Worm (Caenorhabditis elegans): Measurements from ENCODE around the gene T05C12.9.

T05C12.9 gene

ce11 chrII:8170374-8170773 is 22.7 kb downstream of the T05C12.9 start, which contains the start of gene T05C12.11:
Gene T05C12.11 (minus strand): TSS chrII:8170474.
- TF ChIP-seq athp-1 (tag; optimal IDR thresholded peaks at IDR 0.05): no peak
- TF ChIP-seq lsl-1 (GFP tag; optimal IDR thresholded peaks at IDR 0.05): no peak
- TF ChIP-seq F39B2.1 (GFP tag; IDR thresholded peaks at IDR 0.05): no peak
- no peak for TF ChIP-seq rpc-1 (optimal IDR thresholded peaks at IDR 0.05)
- TF ChIP-seq rpc-1 (tag; optimal IDR thresholded peaks at IDR 0.05): no peak
- no peak for TF ChIP-seq nhr-120 (GFP tag; IDR thresholded peaks at IDR 0.05)
- TF ChIP-seq mxl-1 (tag; optimal IDR thresholded peaks at IDR 0.05): no peak
- TF ChIP-seq B0336.3 (GFP tag; IDR thresholded peaks at IDR 0.05): no peak
- no peak for TF ChIP-seq tbp1 (GFP tag; optimal IDR thresholded peaks at IDR 0.05)
- TF ChIP-seq nfya-2 (GFP tag; IDR thresholded peaks at IDR 0.05): no peak
- TF ChIP-seq tlf-1 (GFP tag; optimal IDR thresholded peaks at IDR 0.05): no peak
- no peak for TF ChIP-seq mcd-1 (GFP tag; IDR thresholded peaks at IDR 0.05)
- no peak for TF ChIP-seq let-526 (GFP tag; IDR thresholded peaks at IDR 0.05)
- no peak for TF ChIP-seq akir-1 (GFP tag; optimal IDR thresholded peaks at IDR 0.05)
- no peak for TF ChIP-seq rcor-1 (GFP tag; IDR thresholded peaks at IDR 0.05)
- no peak for TF ChIP-seq ceh-100 (GFP tag; IDR thresholded peaks at IDR 0.05)
- no peak for TF ChIP-seq F10E7.11 (tag; optimal IDR thresholded peaks at IDR 0.05)
- no peak for TF ChIP-seq nhr-27 (tag; optimal IDR thresholded peaks at IDR 0.05)

- no peak for TF ChIP-seq snpc-3.4 (tag; optimal IDR thresholded peaks at IDR 0.05)
- TF ChIP-seq repo-1 (tag; optimal IDR thresholded peaks at IDR 0.05): no peak
- TF ChIP-seq ceh-91 (GFP tag; IDR thresholded peaks at IDR 0.05): no peak
- TF ChIP-seq F57C9.4 (tag; optimal IDR thresholded peaks at IDR 0.05): no peak
- no peak for TF ChIP-seq zfh-2 (GFP tag; conservative IDR thresholded peaks at IDR 0.05)
- TF ChIP-seq atf-7 (tag; optimal IDR thresholded peaks at IDR 0.05): no peak
- no peak for TF ChIP-seq hmg-1.2 (GFP tag; IDR thresholded peaks at IDR 0.05)
- TF ChIP-seq bed-1 (GFP tag; IDR thresholded peaks at IDR 0.05): no peak
- TF ChIP-seq lsl-1 (GFP tag; optimal IDR thresholded peaks at IDR 0.05): no peak
- no peak for TF ChIP-seq ama-1 (optimal IDR thresholded peaks at IDR 0.05)
- no peak for TF ChIP-seq ama-1 (GFP tag; optimal IDR thresholded peaks at IDR 0.05)
- TF ChIP-seq egl-18 (GFP tag; IDR thresholded peaks at IDR 0.05): no peak
- TF ChIP-seq madf-6 (GFP tag; IDR thresholded peaks at IDR 0.05): no peak
- TF ChIP-seq madf-3 (GFP tag; IDR thresholded peaks at IDR 0.05): no peak
- TF ChIP-seq F23B12.7 (tag; optimal IDR thresholded peaks at IDR 0.05; ENCODE audit: insufficient read depth): no peak
- no peak for TF ChIP-seq F39B2.1 (GFP tag; IDR thresholded peaks at IDR 0.05)
- TF ChIP-seq unc-62 (GFP tag; optimal IDR thresholded peaks at IDR 0.05): no peak
- TF ChIP-seq mxl-1 (tag; optimal IDR thresholded peaks at IDR 0.05): no peak
- no peak for TF ChIP-seq pha-4 (tag; optimal IDR thresholded peaks at IDR 0.05)
Measured at ce11 chrII:8169283-8169682, 23.7 kb downstream of the T05C12.9 start, which contains the start of gene T05C12.15. Gene T05C12.15 (plus strand): TSS chrII:8169583.

DNA sequence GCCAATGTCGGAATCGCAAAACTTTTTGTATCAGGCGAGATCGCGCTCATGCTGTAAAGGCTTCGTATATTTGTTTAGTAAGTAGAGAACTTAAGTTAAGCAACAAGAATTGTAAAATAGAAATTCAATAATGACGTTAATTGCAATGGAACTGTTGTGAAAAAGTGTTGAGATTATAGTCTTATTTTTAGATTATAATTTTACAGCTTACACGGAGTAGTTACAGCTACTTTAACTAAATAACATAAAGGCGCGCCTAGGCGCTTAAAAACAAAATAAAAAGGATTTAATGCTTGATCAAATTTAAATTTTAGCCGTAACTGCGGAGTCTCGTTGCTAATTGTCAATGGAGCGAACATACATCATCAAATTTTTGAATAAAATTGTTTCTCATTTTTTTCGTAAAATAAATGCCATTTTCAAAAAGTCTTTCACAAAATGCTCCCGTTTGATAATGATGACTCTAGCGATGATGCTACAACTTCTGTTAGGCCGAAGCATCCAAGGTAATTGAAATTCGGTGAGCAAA is 30.8 kb downstream of the T05C12.9 start, which contains the start of the genes emb-27 and rrf-3:
TSS of gene emb-27 (minus strand) at position 51 of the 529 bp plus-strand sequence.
TSS of gene rrf-3 (plus strand) at position 346 of the 529 bp plus-strand sequence.
- TF ChIP-seq rec-8 (tag; optimal IDR thresholded peaks at IDR 0.05) (no peak), efl-1 (GFP tag; optimal IDR thresholded peaks at IDR 0.05) (peak; percentile 83), attf-3 (GFP tag; conservative IDR thresholded peaks at IDR 0.05) (peak; percentile 88), lin-54 (GFP tag; optimal IDR thresholded peaks at IDR 0.05) (peak; percentile 51), F33H1.4 (GFP tag; IDR thresholded peaks at IDR 0.05) (peak; percentile 35; the same call in 1 of the 2 replicates), mcd-1 (GFP tag; IDR thresholded peaks at IDR 0.05) (peak; percentile 76), ztf-18 (tag; optimal IDR thresholded peaks at IDR 0.05) (peak; percentile 12), pbrm-1 (GFP tag; IDR thresholded peaks at IDR 0.05) (no peak), F57A8.1 (GFP tag; optimal IDR thresholded peaks at IDR 0.05) (no peak), dpl-1 (GFP tag; optimal IDR thresholded peaks at IDR 0.05) (peak; percentile 51), madf-6 (GFP tag; IDR thresholded peaks at IDR 0.05) (peak; percentile 48), attf-5 (GFP tag; optimal IDR thresholded peaks at IDR 0.05) (peak; percentile 83), lsl-1 (GFP tag; optimal IDR thresholded peaks at IDR 0.05) (peak; percentile 26)

All from whole organism, young adult.